Fruit fly (Drosophila melanogaster) ovary, adult (tissue): ENCODE results near the gene RabGGTb.

ENCODE experiments used
- CG17801 ChIP-seq: fragments of 200-800 bp; optimal IDR thresholded peaks from 2 replicates; lab custom pipeline; 2019; ENCODE audit warnings: missing biosample characterization, mild to moderate bottlenecking, missing genetic modification characterization, moderate library complexity; ENCODE audit not compliant: partially characterized antibody

The RabGGTb gene

dm6 chr2L:2878859-2879258 lies at the start of gene RabGGTb:
RabGGTb (plus strand) TSS chr2L:2879112.
- peak; percentile 39 for TF ChIP-seq CG17801 (GFP tag; lab: Kevin White, UChicago)

dm6 chr2L:2829637-2830340 lies 49.1 kb upstream of the RabGGTb start, which contains the start of gene Duox:
Duox (minus strand) TSS chr2L:2830248.
- no peak for TF ChIP-seq CG17801 (GFP tag; lab: Kevin White, UChicago)

- TF ChIP-seq CG17801 (GFP tag; lab: Kevin White, UChicago), result peak; percentile 49
Observed at dm6 chr2L:2830341-2830800, 48.5 kb upstream of the RabGGTb start.

dm6 chr2L:2837742-2838461 lies 41.0 kb upstream of the RabGGTb start, which contains the start of the genes CG3119 and Cpr23B:
CG3119 (minus strand) TSS chr2L:2837833.
Cpr23B (plus strand) TSS chr2L:2838411.
- TF ChIP-seq CG17801 (GFP tag; lab: Kevin White, UChicago), result no peak

dm6 chr2L:2839850-2840249 lies 39.1 kb upstream of the RabGGTb start, which contains the start of gene CG2975:
CG2975 (plus strand) TSS chr2L:2840124.
- TF ChIP-seq CG17801 (GFP tag; lab: Kevin White, UChicago), result no peak

- TF ChIP-seq CG17801 (GFP tag; lab: Kevin White, UChicago), result no peak
Observed at dm6 chr2L:2840311-2840710, 38.6 kb upstream of the RabGGTb start.

dm6 chr2L:2844413-2844812 lies 34.5 kb upstream of the RabGGTb start, which contains the start of gene CG18558:
CG18558 (minus strand) TSS chr2L:2844513.
- TF ChIP-seq CG17801 (GFP tag; lab: Kevin White, UChicago), result no peak

dm6 chr2L:2845634-2846033 lies 33.3 kb upstream of the RabGGTb start, which contains the start of gene CG18557:
CG18557 (minus strand) TSS chr2L:2845734.
- no peak for TF ChIP-seq CG17801 (GFP tag; lab: Kevin White, UChicago)

- no peak for TF ChIP-seq CG17801 (GFP tag; lab: Kevin White, UChicago)
Observed at dm6 chr2L:2847112-2847682, 31.7 kb upstream of the RabGGTb start, which contains the start of the genes CG3117 and CG2983. CG3117 (minus strand) TSS chr2L:2847212. CG2983 (plus strand) TSS chr2L:2847632.

dm6 chr2L:2851589-2851988 lies 27.3 kb upstream of the RabGGTb start:
- no peak for TF ChIP-seq CG17801 (GFP tag; lab: Kevin White, UChicago)

- no peak for TF ChIP-seq CG17801 (GFP tag; lab: Kevin White, UChicago)
Observed at dm6 chr2L:2855204-2855768, 23.6 kb upstream of the RabGGTb start.

- peak; percentile 74 for TF ChIP-seq CG17801 (GFP tag; lab: Kevin White, UChicago)
Observed at dm6 chr2L:2855773-2856615, 22.9 kb upstream of the RabGGTb start, which contains the start of the genes CG3104 and RpS21. CG3104 (minus strand) TSS chr2L:2855778. RpS21 (plus strand) TSS chr2L:2856070.

- peak; percentile 56 for TF ChIP-seq CG17801 (GFP tag; lab: Kevin White, UChicago)
Observed at dm6 chr2L:2856960-2857584, 21.8 kb upstream of the RabGGTb start, which contains the start of gene CG2991. CG2991 (plus strand) TSS chr2L:2857164.
